Worm (Caenorhabditis elegans) whole organism, L4 larva: ENCODE data around the gene tag-180.

Experiments
- ces-1 ChIP-seq: fragments of 150-350 bp; sonication (generic microtip); optimal IDR thresholded peaks from 4 replicates; lab custom pipeline; 2014; ENCODE audit warnings: missing biosample characterization, missing genetic modification reagents, missing genetic modification characterization
- lin-38 ChIP-seq: fragments of 200-800 bp; sonication (Bioruptor generic); IDR thresholded peaks from 2 replicates; pipeline ENCODE4 v1.3.6; 2022; ENCODE audit warnings: missing genetic modification reagents, missing genetic modification characterization, missing compliant biosample characterization
- madf-9 ChIP-seq: fragments of 200-800 bp; sonication (Bioruptor generic); conservative IDR thresholded peaks from 2 replicates; pipeline ENCODE4 v1.3.6; 2022; ENCODE audit warnings: missing genetic modification reagents, missing genetic modification characterization, missing compliant biosample characterization
- nhr-25 ChIP-seq: sonication (generic microtip); optimal IDR thresholded peaks from 2 replicates; lab custom pipeline; 2017; ENCODE audit warnings: missing genetic modification characterization, mild to moderate bottlenecking, missing compliant biosample characterization, antibody characterized with exemption, moderate library complexity, borderline replicate concordance; ENCODE audit not compliant: insufficient read depth
- snpc-4 ChIP-seq: fragments of 150-350 bp; optimal IDR thresholded peaks from 2 replicates; lab custom pipeline; 2014; ENCODE audit warnings: missing biosample characterization, missing genetic modification characterization

- TF ChIP-seq ces-1 (GFP tag; lab: Kevin White, UChicago): no peak
- TF ChIP-seq nhr-25 (tag; lab: Kevin White, UChicago): no peak
- TF ChIP-seq madf-9 (GFP tag; lab: Robert Waterston, UW): no peak
- no peak for TF ChIP-seq snpc-4 (tag; lab: Kevin White, UChicago)
- no peak for TF ChIP-seq lin-38 (GFP tag; lab: Robert Waterston, UW)
Measured at ce11 chrII:11274876-11275275, 54.4 kb downstream of the tag-180 start.
